Fruit fly (Drosophila melanogaster): ENCODE measurements around the gene Jasper.
A peak's percentile ranks its signal among the peaks of the same experiment; 100 is the strongest.

The Jasper gene

dm6 chr3R:30060451-30061153 lies 8.3 kb downstream of the Jasper start (continued):
- TF ChIP-seq Pdp1 (GFP tag; optimal IDR thresholded peaks at IDR 0.05) = peak in 1 of 2 experiments; percentile 88
- no peak for TF ChIP-seq CG13296 (GFP tag; optimal IDR thresholded peaks at IDR 0.05)
- no peak for TF ChIP-seq Gsc (GFP tag; IDR thresholded peaks at IDR 0.05)
- no peak for TF ChIP-seq CG2712 (tag; optimal IDR thresholded peaks at IDR 0.05)
- no peak for TF ChIP-seq amos (GFP tag; IDR thresholded peaks at IDR 0.05; ENCODE audit: partially characterized antibody)
- no peak for TF ChIP-seq CG16815 (GFP tag; optimal IDR thresholded peaks at IDR 0.05)
- TF ChIP-seq Rx (GFP tag; IDR thresholded peaks at IDR 0.05) = no peak
- no peak for TF ChIP-seq Nf-YC (tag; optimal IDR thresholded peaks at IDR 0.05)
- TF ChIP-seq MBD-R2 (GFP tag; IDR thresholded peaks at IDR 0.05) = no peak
- TF ChIP-seq CG4282 (GFP tag; optimal IDR thresholded peaks at IDR 0.05) = no peak
- 0 out of 3 replicates have a peak, but pooled peaks have one; percentile 39 for TF ChIP-seq otp (GFP tag; IDR thresholded peaks at IDR 0.05)
- TF ChIP-seq bab2 (GFP tag; optimal IDR thresholded peaks at IDR 0.05) = no peak
- TF ChIP-seq dpn (GFP tag; optimal IDR thresholded peaks at IDR 0.05) = no peak
- TF ChIP-seq cg (GFP tag; optimal IDR thresholded peaks at IDR 0.05) = peak; percentile 77
- TF ChIP-seq CG6813 (GFP tag; optimal IDR thresholded peaks at IDR 0.05) = no peak
- TF ChIP-seq Drgx (GFP tag; IDR thresholded peaks at IDR 0.05) = no peak
- TF ChIP-seq Fer1 (GFP tag; optimal IDR thresholded peaks at IDR 0.05) = no peak
- TF ChIP-seq ranshi (GFP tag; IDR thresholded peaks at IDR 0.05) = no peak
- TF ChIP-seq nerfin-2 (GFP tag; IDR thresholded peaks at IDR 0.05; ENCODE audit: partially characterized antibody) = peak; percentile 47; the same call in 1 of the 2 replicates
- no peak for TF ChIP-seq ro (GFP tag; IDR thresholded peaks at IDR 0.05)
- no peak for TF ChIP-seq pnt (GFP tag; optimal IDR thresholded peaks at IDR 0.05)
- no peak for TF ChIP-seq CG13894 (tag; optimal IDR thresholded peaks at IDR 0.05)
- TF ChIP-seq Hmx (GFP tag; optimal IDR thresholded peaks at IDR 0.05) = no peak
- TF ChIP-seq gsb (GFP tag; IDR thresholded peaks at IDR 0.05) = no peak
- no peak for TF ChIP-seq wdn (GFP tag; IDR thresholded peaks at IDR 0.05)
- TF ChIP-seq CG2116 (GFP tag; optimal IDR thresholded peaks at IDR 0.05) = peak; percentile 19
- TF ChIP-seq CG1603 (tag; optimal IDR thresholded peaks at IDR 0.05) = peak; percentile 4
- TF ChIP-seq CG12104 (GFP tag; optimal IDR thresholded peaks at IDR 0.05) = no peak
- no peak for TF ChIP-seq CG31388 (GFP tag; optimal IDR thresholded peaks at IDR 0.05)
- TF ChIP-seq CG7987 (GFP tag; optimal IDR thresholded peaks at IDR 0.05) = no peak
- TF ChIP-seq sug (tag; optimal IDR thresholded peaks at IDR 0.05) = no peak
- peak; percentile 90 for TF ChIP-seq abd-A (tag; optimal IDR thresholded peaks at IDR 0.05)
- no peak for TF ChIP-seq zfh2 (GFP tag; optimal IDR thresholded peaks at IDR 0.05)
- peak; percentile 18 for TF ChIP-seq sens (GFP tag)
- 0 out of 3 replicates have a peak, but pooled peaks have one; percentile 26 for TF ChIP-seq ken (GFP tag; IDR thresholded peaks at IDR 0.05)
- TF ChIP-seq en (GFP tag; optimal IDR thresholded peaks at IDR 0.05) = no peak
- TF ChIP-seq HLH54F (GFP tag; optimal IDR thresholded peaks at IDR 0.05) = no peak
- no peak for TF ChIP-seq CG3995 (GFP tag; optimal IDR thresholded peaks at IDR 0.05)
- TF ChIP-seq CG11504 (tag; optimal IDR thresholded peaks at IDR 0.05) = no peak
- TF ChIP-seq lola (GFP tag; optimal IDR thresholded peaks at IDR 0.05) = no peak
- TF ChIP-seq chinmo (GFP tag; IDR thresholded peaks at IDR 0.05; ENCODE audit: partially characterized antibody) = peak; percentile 96
- TF ChIP-seq CG12769 (tag; optimal IDR thresholded peaks at IDR 0.05) = peak; percentile 75
- TF ChIP-seq eve (GFP tag; optimal IDR thresholded peaks at IDR 0.05) = no peak
- TF ChIP-seq CG9797 (GFP tag; optimal IDR thresholded peaks at IDR 0.05) = no peak
- TF ChIP-seq Ets97D (GFP tag; optimal IDR thresholded peaks at IDR 0.05) = no peak
- TF ChIP-seq NC2α (GFP tag; optimal IDR thresholded peaks at IDR 0.05) = no peak
- no peak for TF ChIP-seq CG2199 (GFP tag; IDR thresholded peaks at IDR 0.05)
- TF ChIP-seq ci (GFP tag; IDR thresholded peaks at IDR 0.05) = peak; percentile 19; the same call in 1 of the 3 replicates
- no peak for TF ChIP-seq MTF-1 (GFP tag; optimal IDR thresholded peaks at IDR 0.05; ENCODE audit: borderline replicate concordance)
- TF ChIP-seq Dek (tag; optimal IDR thresholded peaks at IDR 0.05) = no peak
